Worm (Caenorhabditis elegans) whole organism, L4 larva: ENCODE measurements around the gene morc-1.
A peak's percentile ranks its signal among the peaks of the same experiment; 100 is the strongest.

Experiments
- F10B5.3 ChIP-seq: sonication (generic microtip); optimal IDR thresholded peaks from 2 replicates; lab custom pipeline; 2016; ENCODE audit warnings: mild to moderate bottlenecking, missing genetic modification characterization, missing compliant biosample characterization
- F37D6.2 ChIP-seq: sonication (generic microtip); optimal IDR thresholded peaks from 2 replicates; lab custom pipeline; 2016; ENCODE audit warnings: mild to moderate bottlenecking, missing genetic modification characterization, missing compliant biosample characterization
- F44E2.7 ChIP-seq: fragments of 200-800 bp; sonication (Bioruptor generic); IDR thresholded peaks from 2 replicates; pipeline ENCODE4 v2.1.2; 2022; ENCODE audit warnings: missing genetic modification characterization, missing compliant biosample characterization
- R02D3.7 ChIP-seq: fragments of 150-350 bp; sonication (generic microtip); optimal IDR thresholded peaks from 3 replicates; lab custom pipeline; 2014; ENCODE audit warnings: missing biosample characterization, missing genetic modification characterization
- T26A8.4 ChIP-seq: fragments of 200-800 bp; sonication (Bioruptor generic); IDR thresholded peaks from 2 replicates; pipeline ENCODE4 v1.3.6; 2022; ENCODE audit warnings: missing genetic modification characterization, missing compliant biosample characterization
- Y48G9A.11 ChIP-seq: fragments of 200-800 bp; sonication (Bioruptor generic); IDR thresholded peaks from 2 replicates; pipeline ENCODE4 v1.3.6; 2022; ENCODE audit warnings: missing genetic modification reagents, missing genetic modification characterization, missing compliant biosample characterization
- aha-1 ChIP-seq: fragments of 150-350 bp; peaks from one replicate; lab custom pipeline; 2014; ENCODE audit warnings: missing biosample characterization, missing genetic modification characterization
- ceh-28 ChIP-seq: fragments of 150-350 bp; optimal IDR thresholded peaks from 2 replicates; lab custom pipeline; 2014; ENCODE audit warnings: missing biosample characterization, missing genetic modification reagents, missing genetic modification characterization
- ceh-32 ChIP-seq: sonication (generic microtip); optimal IDR thresholded peaks from 2 replicates; lab custom pipeline; 2016; ENCODE audit warnings: mild to moderate bottlenecking, missing genetic modification characterization, missing compliant biosample characterization; ENCODE audit not compliant: poor library complexity
- ceh-82 ChIP-seq: sonication (generic microtip); optimal IDR thresholded peaks from 2 replicates; lab custom pipeline; 2017; ENCODE audit warnings: missing biosample characterization, missing genetic modification characterization
- daf-12 ChIP-seq: fragments of 150-350 bp; optimal IDR thresholded peaks from 2 replicates; lab custom pipeline; 2014; ENCODE audit warnings: missing biosample characterization, missing genetic modification reagents, missing genetic modification characterization
- daf-16 ChIP-seq, 3 experiments: sonication (generic microtip); optimal IDR thresholded peaks; 2 replicates each; lab custom pipeline; 2016 to 2017; ENCODE audit warnings: missing genetic modification characterization in 3 of 3, missing genetic modification reagents in 3 of 3, mild to moderate bottlenecking in 2 of 3, missing compliant biosample characterization in 2 of 3, missing biosample characterization in 1 of 3, moderate library complexity in 1 of 3
- dmd-6 ChIP-seq: fragments of 200-800 bp; sonication (Bioruptor generic); IDR thresholded peaks from 2 replicates; pipeline ENCODE4 v1.3.6; 2022; ENCODE audit warnings: missing genetic modification reagents, missing genetic modification characterization, missing compliant biosample characterization
- dmd-8 ChIP-seq: fragments of 200-800 bp; sonication (Bioruptor generic); IDR thresholded peaks from 2 replicates; pipeline ENCODE4 v1.3.6; 2022; ENCODE audit warnings: missing genetic modification characterization, missing compliant biosample characterization
- dmd-9 ChIP-seq: fragments of 200-800 bp; sonication (Bioruptor generic); IDR thresholded peaks from 2 replicates; pipeline ENCODE4 v1.3.6; 2022; ENCODE audit warnings: missing genetic modification reagents, missing genetic modification characterization, missing compliant biosample characterization
- dpl-1 ChIP-seq: fragments of 150-350 bp; optimal IDR thresholded peaks from 2 replicates; lab custom pipeline; 2014; ENCODE audit warnings: missing biosample characterization, missing genetic modification reagents, missing genetic modification characterization
- duxl-1 ChIP-seq: sonication (generic microtip); optimal IDR thresholded peaks from 2 replicates; lab custom pipeline; 2016; ENCODE audit warnings: mild to moderate bottlenecking, missing genetic modification characterization, moderate library complexity, missing compliant biosample characterization; ENCODE audit not compliant: poor library complexity
- egl-43 ChIP-seq: fragments of 200-800 bp; sonication (Bioruptor generic); IDR thresholded peaks from 2 replicates; pipeline ENCODE4 v1.3.6; 2022; ENCODE audit warnings: missing genetic modification reagents, missing genetic modification characterization, missing compliant biosample characterization
- fkh-10 ChIP-seq: fragments of 150-350 bp; optimal IDR thresholded peaks from 2 replicates; lab custom pipeline; 2014; ENCODE audit warnings: missing biosample characterization, missing genetic modification reagents, missing genetic modification characterization
- hlh-11 ChIP-seq: fragments of 200-800 bp; sonication (Bioruptor generic); optimal IDR thresholded peaks from 2 replicates; lab custom pipeline; 2018; ENCODE audit warnings: mild to moderate bottlenecking, missing genetic modification characterization, missing compliant biosample characterization
- hlh-30 ChIP-seq: sonication (generic microtip); optimal IDR thresholded peaks from 2 replicates; lab custom pipeline; 2017; ENCODE audit warnings: antibody characterized with exemption, mild to moderate bottlenecking, missing genetic modification characterization, missing compliant biosample characterization; ENCODE audit not compliant: insufficient read depth
- hmg-1.1 ChIP-seq: fragments of 200-800 bp; sonication (Bioruptor generic); IDR thresholded peaks from 2 replicates; pipeline ENCODE4 v1.3.6; 2022; ENCODE audit warnings: missing genetic modification reagents, missing genetic modification characterization, missing compliant biosample characterization
- lin-13 ChIP-seq: fragments of 150-350 bp; optimal IDR thresholded peaks from 2 replicates; lab custom pipeline; 2014; ENCODE audit warnings: missing biosample characterization, missing genetic modification reagents, missing genetic modification characterization
- lin-29 ChIP-seq: fragments of 200-800 bp; sonication (Bioruptor generic); IDR thresholded peaks from 2 replicates; pipeline ENCODE4 v1.3.6; 2022; ENCODE audit warnings: missing genetic modification reagents, missing genetic modification characterization, missing compliant biosample characterization
- lin-38 ChIP-seq: fragments of 200-800 bp; sonication (Bioruptor generic); IDR thresholded peaks from 2 replicates; pipeline ENCODE4 v1.3.6; 2022; ENCODE audit warnings: missing genetic modification reagents, missing genetic modification characterization, missing compliant biosample characterization
- lin-39 ChIP-seq: fragments of 150-350 bp; optimal IDR thresholded peaks from 2 replicates; lab custom pipeline; 2014; ENCODE audit warnings: missing biosample characterization, missing genetic modification reagents, missing genetic modification characterization
- lir-3 ChIP-seq: sonication (generic microtip); optimal IDR thresholded peaks from 2 replicates; lab custom pipeline; 2016; ENCODE audit warnings: mild to moderate bottlenecking, missing genetic modification characterization, missing compliant biosample characterization
- madf-5 ChIP-seq, 2 experiments: fragments of 200-800 bp; sonication (Bioruptor generic); IDR thresholded peaks; 2 replicates each; pipeline ENCODE4 v1.3.6; 2022; ENCODE audit warnings: missing compliant biosample characterization in 2 of 2, missing genetic modification characterization in 2 of 2
- mdl-1 ChIP-seq, 2 experiments: fragments of 150-350 bp in 1 of 2; sonication (generic microtip) in 1 of 2; optimal IDR thresholded peaks; 2 replicates each; lab custom pipeline; 2014 to 2017; ENCODE audit warnings: missing biosample characterization in 2 of 2, missing genetic modification characterization in 2 of 2
- mxl-2 ChIP-seq: fragments of 200-800 bp; sonication (Bioruptor generic); conservative IDR thresholded peaks from 2 replicates; pipeline ENCODE4 v1.3.6; 2022; ENCODE audit warnings: missing genetic modification reagents, missing genetic modification characterization, missing compliant biosample characterization
- mxl-3 ChIP-seq: fragments of 200-800 bp; sonication (Bioruptor generic); optimal IDR thresholded peaks from 2 replicates; lab custom pipeline; 2018; ENCODE audit warnings: mild to moderate bottlenecking, missing genetic modification characterization, missing compliant biosample characterization
- nhr-11 ChIP-seq: fragments of 150-350 bp; optimal IDR thresholded peaks from 2 replicates; lab custom pipeline; 2014; ENCODE audit warnings: missing biosample characterization, missing genetic modification characterization
- nhr-28 ChIP-seq: fragments of 150-350 bp; optimal IDR thresholded peaks from 2 replicates; lab custom pipeline; 2014; ENCODE audit warnings: missing biosample characterization, missing genetic modification characterization
- nhr-77 ChIP-seq: fragments of 150-350 bp; optimal IDR thresholded peaks from 2 replicates; lab custom pipeline; 2014; ENCODE audit warnings: missing biosample characterization, missing genetic modification characterization
- sdz-12 ChIP-seq: fragments of 200-800 bp; sonication (Bioruptor generic); optimal IDR thresholded peaks from 2 replicates; lab custom pipeline; 2018; ENCODE audit warnings: mild to moderate bottlenecking, missing genetic modification characterization, missing compliant biosample characterization
- set-16 ChIP-seq: fragments of 200-800 bp; sonication (Bioruptor generic); IDR thresholded peaks from 2 replicates; pipeline ENCODE4 v1.3.6; 2022; ENCODE audit warnings: missing genetic modification reagents, missing genetic modification characterization, missing compliant biosample characterization
- skn-1 ChIP-seq: fragments of 150-350 bp; optimal IDR thresholded peaks from 2 replicates; lab custom pipeline; 2014; ENCODE audit warnings: missing biosample characterization, missing genetic modification characterization
- snpc-1.2 ChIP-seq: fragments of 200-800 bp; sonication (Bioruptor generic); IDR thresholded peaks from 2 replicates; pipeline ENCODE4 v1.3.6; 2022; ENCODE audit warnings: missing genetic modification reagents, missing genetic modification characterization, missing compliant biosample characterization
- unc-62 ChIP-seq, 3 experiments: fragments of 150-350 bp in 1 of 3; sonication (generic microtip); optimal IDR thresholded peaks in 2 of 3; peaks in 1 of 3; 1 replicate in 1 of 3; 2 replicates in 2 of 3; lab custom pipeline; 2014 to 2017; ENCODE audit warnings: missing biosample characterization in 3 of 3, missing genetic modification characterization in 3 of 3, missing genetic modification reagents in 3 of 3, missing genotype in 1 of 3
- vab-7 ChIP-seq: fragments of 200-800 bp; sonication (Bioruptor generic); IDR thresholded peaks from 2 replicates; pipeline ENCODE4 v1.3.6; 2022; ENCODE audit warnings: missing genetic modification reagents, missing genetic modification characterization, missing compliant biosample characterization
- zag-1 ChIP-seq: fragments of 150-350 bp; optimal IDR thresholded peaks from 2 replicates; lab custom pipeline; 2014; ENCODE audit warnings: missing biosample characterization, missing genetic modification characterization
- zip-11 ChIP-seq: fragments of 200-800 bp; sonication (Bioruptor generic); IDR thresholded peaks from 2 replicates; pipeline ENCODE4 v1.3.6; 2022; ENCODE audit warnings: missing genetic modification characterization, missing compliant biosample characterization
- ztf-11 ChIP-seq: fragments of 150-350 bp; optimal IDR thresholded peaks from 2 replicates; lab custom pipeline; 2014; ENCODE audit warnings: missing biosample characterization, missing genetic modification characterization
- ztf-7 ChIP-seq: fragments of 150-350 bp; optimal IDR thresholded peaks from 2 replicates; lab custom pipeline; 2014; ENCODE audit warnings: missing biosample characterization, missing genetic modification characterization

Gene morc-1

ce11 chrIII:5185620-5186019, 21.1 kb downstream of the morc-1 start, which contains the start of gene pup-2:
Gene pup-2, plus strand, starts transcription at chrIII:5185920.
- TF ChIP-seq duxl-1 (tag; lab: Kevin White, UChicago) = no peak
- no peak for TF ChIP-seq ztf-11 (tag; lab: Kevin White, UChicago)
- TF ChIP-seq nhr-77 (tag; lab: Kevin White, UChicago) = no peak
- TF ChIP-seq dmd-9 (GFP tag; lab: Robert Waterston, UW) = no peak
- no peak for TF ChIP-seq daf-12 (tag; lab: Kevin White, UChicago)
- TF ChIP-seq madf-5 (GFP tag; IDR thresholded peaks at IDR 0.05; lab: Robert Waterston, UW) = no peak
- no peak for TF ChIP-seq mxl-3 (GFP tag; lab: Kevin White, UChicago)
- TF ChIP-seq vab-7 = no peak
- TF ChIP-seq egl-43 (GFP tag; lab: Robert Waterston, UW) = no peak
- TF ChIP-seq skn-1 = no peak
- TF ChIP-seq ztf-7 = no peak
- no peak for TF ChIP-seq ceh-82
- no peak for TF ChIP-seq dmd-8 (GFP tag; lab: Robert Waterston, UW)
- TF ChIP-seq T26A8.4 = no peak
- no peak for TF ChIP-seq lin-39 (tag; lab: Kevin White, UChicago)
- TF ChIP-seq set-16 (GFP tag; lab: Robert Waterston, UW) = no peak
- no peak for TF ChIP-seq hmg-1.1 (GFP tag; lab: Robert Waterston, UW)
- no peak for TF ChIP-seq ceh-28 (tag; lab: Kevin White, UChicago)

- 0 out of 2 replicates have a peak, but pooled peaks have one; percentile 20 for TF ChIP-seq hmg-1.1 (GFP tag; lab: Robert Waterston, UW)
- TF ChIP-seq mdl-1 (tag; optimal IDR thresholded peaks at IDR 0.05; lab: Kevin White, UChicago) = peak in 1 of 2 experiments; percentile 5
- TF ChIP-seq hlh-30 (tag; lab: Kevin White, UChicago) = peak; percentile 11
- no peak for TF ChIP-seq fkh-10 (GFP tag; lab: Kevin White, UChicago)
- TF ChIP-seq, all 104 proteins: peak for 3
Measured at ce11 chrIII:5183372-5183771, 23.3 kb downstream of the morc-1 start.

- TF ChIP-seq ceh-32 (tag; lab: Kevin White, UChicago) (no peak), nhr-28 (tag; lab: Kevin White, UChicago) (peak; percentile 4), aha-1 (tag; lab: Kevin White, UChicago) (peak; percentile 5)
Measured at ce11 chrIII:5181641-5182040, 25.1 kb downstream of the morc-1 start.

ce11 chrIII:5181217-5181616, 25.5 kb downstream of the morc-1 start:
- TF ChIP-seq lin-29 (GFP tag; lab: Robert Waterston, UW) (no peak), dpl-1 (GFP tag; lab: Kevin White, UChicago) (peak; percentile 1), F37D6.2 (tag; lab: Kevin White, UChicago) (no peak), R02D3.7 (tag; lab: Kevin White, UChicago) (no peak), hlh-11 (tag; lab: Kevin White, UChicago) (peak; percentile 19), zip-11 (GFP tag; lab: Robert Waterston, UW) (no peak), mdl-1 (tag; optimal IDR thresholded peaks at IDR 0.05; lab: Kevin White, UChicago) (peak in 1 of 2 experiments; percentile 38), lin-38 (GFP tag; lab: Robert Waterston, UW) (peak; percentile 72), mxl-3 (GFP tag; lab: Kevin White, UChicago) (peak; percentile 18), hlh-30 (tag; lab: Kevin White, UChicago) (peak; percentile 10)

ce11 chrIII:5180588-5180987, 26.1 kb downstream of the morc-1 start:
- TF ChIP-seq zag-1 (tag; lab: Kevin White, UChicago) = no peak
- no peak for TF ChIP-seq snpc-1.2 (GFP tag; lab: Robert Waterston, UW)
- no peak for TF ChIP-seq lin-13
- no peak for TF ChIP-seq nhr-11 (tag; lab: Kevin White, UChicago)
- no peak for TF ChIP-seq F44E2.7 (GFP tag; lab: Robert Waterston, UW)
- TF ChIP-seq unc-62 (GFP tag; optimal IDR thresholded peaks at IDR 0.05 in 1 of 2; lab: Kevin White, UChicago) = peak in 1 of 2 experiments; percentile 76
- TF ChIP-seq unc-62 (tag; optimal IDR thresholded peaks at IDR 0.05; lab: Kevin White, UChicago) = no peak
- TF ChIP-seq lir-3 = no peak
- no peak for TF ChIP-seq daf-16 (GFP tag; optimal IDR thresholded peaks at IDR 0.05; lab: Kevin White, UChicago)
- peak; percentile 51 for TF ChIP-seq daf-16 (tag; optimal IDR thresholded peaks at IDR 0.05; lab: Kevin White, UChicago)
- no peak for TF ChIP-seq mxl-2
- TF ChIP-seq ceh-28 (tag; lab: Kevin White, UChicago) = no peak
- no peak for TF ChIP-seq F10B5.3
- TF ChIP-seq dmd-6 (GFP tag; lab: Robert Waterston, UW) = peak; percentile 46
- no peak for TF ChIP-seq lin-39 (tag; lab: Kevin White, UChicago)
- TF ChIP-seq sdz-12 (GFP tag; lab: Kevin White, UChicago) = no peak
- no peak for TF ChIP-seq Y48G9A.11 (GFP tag; lab: Robert Waterston, UW)
